Worm (Caenorhabditis elegans) whole organism, L2 larva: ENCODE data around the gene stdh-3.
A peak's percentile ranks its signal among the peaks of the same experiment; 100 is the strongest.

Experiments used
- C34F6.9 ChIP-seq: fragments of 150-350 bp; optimal IDR thresholded peaks from 2 replicates; lab custom pipeline; 2014; ENCODE audit warnings: missing biosample characterization, missing genetic modification characterization
- F13H6.1 ChIP-seq: sonication (generic microtip); optimal IDR thresholded peaks from 2 replicates; lab custom pipeline; 2016; ENCODE audit warnings: missing genetic modification characterization, missing compliant biosample characterization
- R02D3.7 ChIP-seq: fragments of 150-350 bp; optimal IDR thresholded peaks from 2 replicates; lab custom pipeline; 2014; ENCODE audit warnings: missing biosample characterization, missing genetic modification characterization
- Y55F3AM.14 ChIP-seq: fragments of 200-800 bp; sonication (Bioruptor generic); optimal IDR thresholded peaks from 2 replicates; lab custom pipeline; 2018; ENCODE audit warnings: mild to moderate bottlenecking, missing genetic modification characterization, missing compliant biosample characterization
- ZK546.5 ChIP-seq: sonication (generic microtip); optimal IDR thresholded peaks from 2 replicates; lab custom pipeline; 2017; ENCODE audit warnings: missing biosample characterization, missing genetic modification characterization
- alr-1 ChIP-seq: fragments of 150-350 bp; optimal IDR thresholded peaks from 2 replicates; lab custom pipeline; 2014; ENCODE audit warnings: missing biosample characterization, missing genetic modification characterization
- aly-2 ChIP-seq: fragments of 150-350 bp; optimal IDR thresholded peaks from 2 replicates; lab custom pipeline; 2014; ENCODE audit warnings: missing biosample characterization, missing genetic modification characterization
- ama-1 ChIP-seq: fragments of 150-350 bp; optimal IDR thresholded peaks from 2 replicates; lab custom pipeline; 2018; ENCODE audit warnings: inconsistent platforms
- ceh-16 ChIP-seq: fragments of 150-350 bp; optimal IDR thresholded peaks from 2 replicates; lab custom pipeline; 2014; ENCODE audit warnings: missing biosample characterization, missing genetic modification characterization
- ceh-82 ChIP-seq: fragments of 150-350 bp; optimal IDR thresholded peaks from 2 replicates; lab custom pipeline; 2014; ENCODE audit warnings: missing biosample characterization, missing genetic modification characterization
- dmd-4 ChIP-seq: sonication (generic microtip); optimal IDR thresholded peaks from 2 replicates; lab custom pipeline; 2017; ENCODE audit warnings: missing biosample characterization, missing genetic modification characterization
- egl-27 ChIP-seq: sonication (generic microtip); optimal IDR thresholded peaks from 3 replicates; lab custom pipeline; 2017; ENCODE audit warnings: missing biosample characterization, missing genetic modification reagents, missing genetic modification characterization
- fos-1 ChIP-seq: fragments of 150-350 bp; optimal IDR thresholded peaks from 2 replicates; lab custom pipeline; 2014; ENCODE audit warnings: missing biosample characterization, missing genetic modification characterization
- gmeb-1 ChIP-seq: fragments of 150-350 bp; optimal IDR thresholded peaks from 2 replicates; lab custom pipeline; 2014; ENCODE audit warnings: missing biosample characterization, missing genetic modification characterization
- lin-11 ChIP-seq: fragments of 150-350 bp; sonication (generic microtip); optimal IDR thresholded peaks from 2 replicates; lab custom pipeline; 2014; ENCODE audit warnings: missing biosample characterization, missing genetic modification characterization, inconsistent platforms, mixed read lengths
- lin-39 ChIP-seq: fragments of 150-350 bp; optimal IDR thresholded peaks from 2 replicates; lab custom pipeline; 2014; ENCODE audit warnings: missing biosample characterization, missing genetic modification reagents, missing genetic modification characterization
- mbf-1 ChIP-seq: sonication (generic microtip); optimal IDR thresholded peaks from 2 replicates; lab custom pipeline; 2017; ENCODE audit warnings: missing biosample characterization, missing genetic modification characterization
- nhr-10 ChIP-seq: sonication (generic microtip); optimal IDR thresholded peaks from 2 replicates; lab custom pipeline; 2017; ENCODE audit warnings: missing biosample characterization, missing genetic modification characterization
- nhr-11 ChIP-seq: fragments of 150-350 bp; optimal IDR thresholded peaks from 2 replicates; lab custom pipeline; 2014; ENCODE audit warnings: missing biosample characterization, missing genetic modification characterization
- nhr-12 ChIP-seq: fragments of 150-350 bp; optimal IDR thresholded peaks from 2 replicates; lab custom pipeline; 2014; ENCODE audit warnings: missing biosample characterization, missing genetic modification characterization
- nhr-129 ChIP-seq: fragments of 150-350 bp; optimal IDR thresholded peaks from 2 replicates; lab custom pipeline; 2014; ENCODE audit warnings: missing biosample characterization, missing genetic modification characterization
- nhr-21 ChIP-seq: fragments of 150-350 bp; optimal IDR thresholded peaks from 2 replicates; lab custom pipeline; 2014; ENCODE audit warnings: missing biosample characterization, missing genetic modification characterization
- nhr-23 ChIP-seq: fragments of 150-350 bp; optimal IDR thresholded peaks from 2 replicates; lab custom pipeline; 2014; ENCODE audit warnings: missing biosample characterization, missing genetic modification reagents, missing genetic modification characterization
- nhr-237 ChIP-seq: fragments of 150-350 bp; optimal IDR thresholded peaks from 2 replicates; lab custom pipeline; 2014; ENCODE audit warnings: missing biosample characterization, missing genetic modification characterization
- nhr-25 ChIP-seq: fragments of 150-350 bp; sonication (generic microtip); optimal IDR thresholded peaks from 3 replicates; lab custom pipeline; 2014; ENCODE audit warnings: missing biosample characterization, missing genetic modification characterization
- nhr-6 ChIP-seq: fragments of 150-350 bp; optimal IDR thresholded peaks from 2 replicates; lab custom pipeline; 2014; ENCODE audit warnings: missing biosample characterization, missing genetic modification characterization
- nhr-77 ChIP-seq: fragments of 150-350 bp; optimal IDR thresholded peaks from 2 replicates; lab custom pipeline; 2014; ENCODE audit warnings: missing biosample characterization, missing genetic modification characterization
- peb-1 ChIP-seq: fragments of 150-350 bp; optimal IDR thresholded peaks from 2 replicates; lab custom pipeline; 2014; ENCODE audit warnings: missing biosample characterization, missing genetic modification characterization
- sem-4 ChIP-seq: fragments of 150-350 bp; optimal IDR thresholded peaks from 2 replicates; lab custom pipeline; 2014; ENCODE audit warnings: missing biosample characterization, missing genetic modification reagents, missing genetic modification characterization
- skn-1 ChIP-seq: sonication (generic microtip); optimal IDR thresholded peaks from 2 replicates; lab custom pipeline; 2017; ENCODE audit warnings: missing biosample characterization, missing genetic modification characterization
- sma-3 ChIP-seq: sonication (generic microtip); optimal IDR thresholded peaks from 2 replicates; lab custom pipeline; 2016; ENCODE audit warnings: missing genetic modification reagents, missing genetic modification characterization, missing compliant biosample characterization
- sma-9 ChIP-seq, 2 experiments: fragments of 150-350 bp in 1 of 2; sonication (generic microtip) in 1 of 2; optimal IDR thresholded peaks; 2 replicates each; lab custom pipeline; 2014 to 2016; ENCODE audit warnings: missing genetic modification characterization in 2 of 2, mild to moderate bottlenecking in 1 of 2, missing biosample characterization in 1 of 2, missing compliant biosample characterization in 1 of 2, missing genetic modification reagents in 1 of 2, moderate library complexity in 1 of 2
- snpc-4 ChIP-seq: fragments of 150-350 bp; optimal IDR thresholded peaks from 2 replicates; lab custom pipeline; 2014; ENCODE audit warnings: missing biosample characterization, missing genetic modification characterization
- unc-55 ChIP-seq: fragments of 150-350 bp; sonication (generic microtip); optimal IDR thresholded peaks from 3 replicates; lab custom pipeline; 2014; ENCODE audit warnings: missing biosample characterization, missing genetic modification reagents, missing genetic modification characterization
- ztf-1 ChIP-seq: fragments of 200-800 bp; sonication (Bioruptor generic); conservative IDR thresholded peaks from 2 replicates; pipeline ENCODE4 v1.3.6; 2022; ENCODE audit warnings: missing genetic modification characterization, missing compliant biosample characterization
- ztf-11 ChIP-seq: sonication (generic microtip); optimal IDR thresholded peaks from 2 replicates; lab custom pipeline; 2017; ENCODE audit warnings: missing biosample characterization, missing genetic modification characterization

The stdh-3 gene

DNA sequence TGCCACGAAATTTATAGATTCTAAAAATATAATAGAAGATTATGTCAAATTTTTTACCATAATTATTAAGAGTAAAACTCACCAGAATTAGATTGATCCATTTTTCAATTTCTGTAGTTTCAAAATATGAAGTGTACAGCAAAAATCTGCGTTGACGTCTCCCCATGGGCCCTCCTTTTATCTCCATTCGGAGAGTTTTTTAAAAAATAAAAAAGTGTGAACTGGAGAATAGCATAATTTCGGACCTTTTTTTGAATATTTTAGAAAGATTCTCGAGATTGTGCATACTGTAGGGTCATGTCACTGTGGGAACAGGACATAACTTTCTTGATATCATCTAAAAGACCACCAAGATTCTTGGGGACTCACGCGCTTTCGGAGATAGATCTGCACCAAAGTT lies 37.7 kb downstream of the stdh-3 start, which contains the start of gene dpr-1:
Gene dpr-1 (minus strand): TSS at position 101 of the 400 bp plus-strand sequence.
- TF ChIP-seq lin-39 (tag; lab: Kevin White, UChicago) (no peak), dmd-4 (no peak), gmeb-1 (no peak), ceh-16 (tag; lab: Kevin White, UChicago) (no peak), nhr-11 (tag; lab: Kevin White, UChicago) (no peak), mbf-1 (tag; lab: Kevin White, UChicago) (no peak), lin-11 (tag; lab: Kevin White, UChicago) (no peak), R02D3.7 (tag; lab: Kevin White, UChicago) (no peak), egl-27 (no peak), fos-1 (no peak), sem-4 (tag; lab: Kevin White, UChicago) (no peak), nhr-21 (tag; lab: Kevin White, UChicago) (no peak)

DNA sequence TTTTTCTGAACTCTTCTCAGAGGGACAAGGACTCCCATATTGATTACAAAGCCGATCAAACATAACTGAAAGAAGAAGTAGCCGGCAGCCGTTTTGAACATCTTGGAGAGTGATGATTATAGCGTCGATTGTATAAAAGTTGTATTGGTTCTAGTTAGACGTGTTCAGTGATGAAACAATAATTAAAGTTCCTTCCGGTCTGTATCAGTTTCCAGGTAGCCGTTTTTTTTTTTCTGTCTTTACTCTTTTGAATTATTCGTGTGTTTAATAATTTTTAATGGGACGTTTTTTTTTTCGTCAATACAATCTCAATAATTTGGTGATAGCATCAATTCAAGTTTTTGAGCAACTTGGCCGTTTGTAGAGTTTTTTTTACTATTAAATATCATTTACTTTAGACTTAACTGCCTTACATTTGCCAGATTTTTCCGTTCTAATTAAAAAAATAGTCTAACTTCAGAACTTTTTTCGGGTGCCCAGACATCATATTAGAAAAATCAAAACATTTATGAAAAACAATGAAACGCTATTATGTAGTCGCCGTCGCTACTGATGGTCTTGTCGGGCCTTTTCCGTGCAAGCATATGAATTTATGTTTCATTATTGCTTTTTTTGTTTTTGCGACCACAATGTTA lies 42.1 kb downstream of the stdh-3 start, which contains the start of the genes srx-10 and clec-226:
Gene srx-10 (minus strand): TSS at position 101 of the 635 bp plus-strand sequence.
Gene clec-226 (plus strand): TSS at position 585 of the 635 bp plus-strand sequence.
- TF ChIP-seq ZK546.5 (tag; lab: Kevin White, UChicago) (no peak), snpc-4 (tag; lab: Kevin White, UChicago) (no peak), sma-9 (GFP tag; optimal IDR thresholded peaks at IDR 0.05; lab: Kevin White, UChicago) (no peak), sma-9 (tag; optimal IDR thresholded peaks at IDR 0.05; lab: Kevin White, UChicago) (no peak)

DNA sequence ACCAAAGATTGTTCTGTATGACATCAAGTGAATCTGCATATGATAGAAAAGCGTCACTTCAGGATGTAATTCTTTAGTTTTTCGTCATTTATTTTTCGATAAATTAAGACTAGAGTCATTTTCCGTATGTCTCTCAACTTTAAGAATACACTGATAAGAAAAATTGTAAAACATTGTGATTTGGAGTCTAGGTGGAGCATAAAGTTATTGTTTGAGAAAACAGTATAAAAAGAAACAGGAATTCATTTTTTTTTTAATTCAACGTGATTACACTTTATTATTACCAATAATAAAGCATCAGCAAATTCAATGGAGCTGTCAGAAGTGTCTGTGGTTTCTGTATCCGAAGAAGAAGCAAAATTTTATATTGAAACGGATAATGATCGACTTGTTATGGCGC lies 44.6 kb downstream of the stdh-3 start, which contains the start of gene R10D12.6:
Gene R10D12.6 (plus strand): TSS at position 301 of the 400 bp plus-strand sequence.
- TF ChIP-seq Y55F3AM.14 (GFP tag; lab: Kevin White, UChicago) (no peak), fos-1 (peak; percentile 27), ceh-16 (tag; lab: Kevin White, UChicago) (no peak)

DNA sequence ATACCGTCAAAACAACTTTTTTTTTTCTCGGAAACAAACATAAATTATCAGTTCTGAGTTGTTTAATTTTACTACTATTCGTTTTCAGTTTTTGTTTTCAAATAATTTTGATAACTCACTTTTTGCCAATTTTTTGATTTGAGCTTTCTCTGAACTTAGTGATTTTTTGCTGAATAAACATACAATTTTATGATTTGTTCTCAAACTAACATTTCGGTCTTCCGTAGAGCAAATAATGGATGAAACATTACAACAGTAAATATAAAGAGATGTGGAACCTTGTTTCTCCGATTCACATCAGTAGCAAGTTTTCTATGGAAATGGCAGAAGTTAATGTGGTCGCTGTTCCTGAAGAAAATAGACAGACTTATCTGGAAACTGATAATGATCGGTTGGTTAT lies 45.3 kb downstream of the stdh-3 start, which contains the start of gene R10D12.7:
Gene R10D12.7 (plus strand): TSS at position 301 of the 400 bp plus-strand sequence.
- TF ChIP-seq sma-9 (GFP tag; optimal IDR thresholded peaks at IDR 0.05; lab: Kevin White, UChicago) (no peak), sma-9 (tag; optimal IDR thresholded peaks at IDR 0.05; lab: Kevin White, UChicago) (no peak), peb-1 (no peak), nhr-6 (no peak), nhr-77 (tag; lab: Kevin White, UChicago) (no peak), nhr-129 (tag; lab: Kevin White, UChicago) (no peak), nhr-12 (tag; lab: Kevin White, UChicago) (no peak), alr-1 (tag; lab: Kevin White, UChicago) (no peak), mbf-1 (tag; lab: Kevin White, UChicago) (no peak), nhr-237 (tag; lab: Kevin White, UChicago) (no peak), C34F6.9 (tag; lab: Kevin White, UChicago) (no peak)
- TF ChIP-seq, all 48 proteins: peak for 0

DNA sequence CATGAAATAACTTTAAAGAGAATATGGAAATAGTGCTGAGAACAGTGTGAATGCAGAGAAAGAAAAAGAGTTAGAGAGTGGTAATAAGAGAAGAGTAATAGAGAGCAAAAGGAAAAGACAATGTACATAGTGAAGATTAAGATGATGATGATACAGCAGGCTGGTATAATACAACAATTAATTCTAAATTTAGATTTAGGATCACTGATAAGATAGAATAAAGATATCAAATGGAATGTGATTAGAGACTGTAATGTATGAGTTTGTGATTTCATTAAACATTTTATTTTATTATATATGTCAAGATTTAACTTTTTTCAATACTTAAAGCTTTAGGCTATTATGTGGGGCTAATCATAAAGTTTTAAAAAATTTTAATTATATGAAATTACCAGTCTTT lies 48.8 kb downstream of the stdh-3 start, which contains the start of gene R10D12.8:
Gene R10D12.8 (minus strand): TSS at position 101 of the 400 bp plus-strand sequence.
- no peak for TF ChIP-seq lin-11 (tag; lab: Kevin White, UChicago)
- no peak for TF ChIP-seq nhr-10 (tag; lab: Kevin White, UChicago)
- TF ChIP-seq ztf-11 (tag; lab: Kevin White, UChicago), result no peak
- no peak for TF ChIP-seq peb-1
- TF ChIP-seq ama-1 (lab: Kevin White, UChicago), result no peak
- no peak for TF ChIP-seq unc-55 (GFP tag; lab: Kevin White, UChicago)
- no peak for TF ChIP-seq dmd-4

DNA sequence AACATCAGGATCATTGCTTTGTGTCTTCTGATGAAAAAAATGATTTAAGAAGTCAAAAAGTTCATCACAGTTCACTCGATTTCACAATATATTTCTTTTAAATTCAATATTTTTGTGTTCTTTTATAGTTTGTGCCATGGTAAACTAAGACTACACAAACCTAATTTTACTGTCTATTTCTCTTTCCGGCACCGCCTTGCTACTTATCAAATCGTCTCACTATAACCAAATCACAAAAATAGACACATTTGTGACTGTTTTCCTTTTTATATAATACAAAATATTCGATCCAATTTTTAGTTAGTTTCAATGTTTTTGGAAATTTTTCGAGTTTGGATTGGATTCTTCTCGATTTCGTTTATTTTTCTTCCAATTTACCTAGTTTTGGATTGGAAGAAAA lies 49.6 kb downstream of the stdh-3 start, which contains the start of gene swt-6:
Gene swt-6 (plus strand): TSS at position 301 of the 400 bp plus-strand sequence.
- TF ChIP-seq nhr-25 (tag; lab: Kevin White, UChicago), result no peak
- TF ChIP-seq ceh-82 (tag; lab: Kevin White, UChicago), result no peak
- TF ChIP-seq aly-2 (tag; lab: Kevin White, UChicago), result no peak
- no peak for TF ChIP-seq skn-1 (tag; lab: Kevin White, UChicago)
- TF ChIP-seq ztf-1 (GFP tag; lab: Robert Waterston, UW), result no peak
- no peak for TF ChIP-seq lin-39 (tag; lab: Kevin White, UChicago)
- no peak for TF ChIP-seq nhr-23 (tag; lab: Kevin White, UChicago)
- no peak for TF ChIP-seq F13H6.1 (tag; lab: Kevin White, UChicago)
- no peak for TF ChIP-seq Y55F3AM.14 (GFP tag; lab: Kevin White, UChicago)
- no peak for TF ChIP-seq sma-3 (GFP tag; lab: Kevin White, UChicago)
